Worm (Caenorhabditis elegans) whole organism, midembryonic: ENCODE results near the gene twk-43.

Experiments used
- T22C8.4 ChIP-seq: fragments of 200-800 bp; sonication (Bioruptor generic); IDR thresholded peaks from 2 replicates; pipeline ENCODE4 v1.3.6; 2022; ENCODE audit warnings: missing genetic modification characterization, missing compliant biosample characterization
- cog-1 ChIP-seq: sonication (generic microtip); optimal IDR thresholded peaks from 2 replicates; lab custom pipeline; 2016; ENCODE audit warnings: missing genetic modification characterization, missing compliant biosample characterization
- flt-1 ChIP-seq: fragments of 200-800 bp; sonication (Bioruptor generic); IDR thresholded peaks from 2 replicates; pipeline ENCODE4 v1.3.6; 2022; ENCODE audit warnings: missing genetic modification characterization, missing compliant biosample characterization
- ztf-29 ChIP-seq: fragments of 200-800 bp; sonication (Bioruptor generic); IDR thresholded peaks from 2 replicates; pipeline ENCODE4 v1.3.6; 2022; ENCODE audit warnings: missing genetic modification reagents, missing genetic modification characterization, missing compliant biosample characterization

DNA sequence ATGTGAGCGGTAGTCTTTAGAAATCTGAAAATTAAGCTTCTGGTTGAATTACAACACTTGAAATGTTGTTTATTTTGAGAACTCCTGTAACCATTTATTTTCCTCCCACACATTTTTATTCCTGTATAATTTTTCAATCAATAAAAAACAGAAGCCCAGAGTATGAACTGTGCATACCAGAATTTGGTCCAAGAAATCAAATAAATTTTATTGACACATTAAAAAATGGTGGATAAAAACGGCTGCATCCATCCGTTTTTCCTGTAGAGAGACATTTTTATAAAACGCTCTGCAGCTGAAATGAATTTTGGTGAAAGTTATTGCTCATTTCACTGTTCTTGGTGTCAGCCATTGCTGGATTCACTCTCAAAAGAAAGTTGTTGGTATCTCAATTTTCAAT lies 48.9 kb upstream of the twk-43 start, which contains the start of gene C26E1.1:
- TF ChIP-seq cog-1 (tag; lab: Kevin White, UChicago): no peak
- TF ChIP-seq flt-1 (GFP tag; lab: Robert Waterston, UW): no peak
- no peak for TF ChIP-seq ztf-29 (GFP tag; lab: Robert Waterston, UW)
- TF ChIP-seq T22C8.4: no peak
